Worm (Caenorhabditis elegans): Measurements from ENCODE around the gene arrd-2.

DNA sequence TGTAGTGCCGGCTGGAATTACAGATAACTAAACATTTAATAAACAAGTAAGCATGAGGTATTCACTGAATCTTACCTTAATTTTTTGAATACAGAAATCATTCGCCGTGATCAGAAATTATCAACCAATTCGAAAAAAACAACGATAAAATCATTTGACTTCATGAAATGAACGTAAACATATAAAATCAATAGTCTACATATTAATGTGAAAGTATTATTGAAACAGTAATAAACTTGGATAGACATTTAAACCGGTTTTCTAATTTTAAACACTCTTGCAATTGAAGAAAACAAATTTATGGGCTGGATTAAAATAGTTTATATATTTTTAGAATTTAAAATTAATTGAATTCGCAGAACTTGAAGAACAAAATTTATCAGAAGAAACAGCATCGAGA lies 34.3 kb downstream of the arrd-2 start, which contains the start of gene chil-16:
- no peak for TF ChIP-seq nhr-11 (tag; optimal IDR thresholded peaks at IDR 0.05)
- no peak for TF ChIP-seq lin-39 (tag; optimal IDR thresholded peaks at IDR 0.05)
- no peak for TF ChIP-seq ces-1 (GFP tag; optimal IDR thresholded peaks at IDR 0.05)
- no peak for TF ChIP-seq lin-13 (GFP tag; optimal IDR thresholded peaks at IDR 0.05)
- TF ChIP-seq ztf-4 (tag; optimal IDR thresholded peaks at IDR 0.05) = no peak
- TF ChIP-seq unc-98 (GFP tag; IDR thresholded peaks at IDR 0.05) = no peak
- TF ChIP-seq efl-1 (optimal IDR thresholded peaks at IDR 0.05) = no peak
- TF ChIP-seq efl-1 (GFP tag; optimal IDR thresholded peaks at IDR 0.05 in 1 of 2) = no peak
- no peak for TF ChIP-seq blmp-1 (tag; optimal IDR thresholded peaks at IDR 0.05)
- no peak for TF ChIP-seq elt-3 (tag; optimal IDR thresholded peaks at IDR 0.05)
- TF ChIP-seq snpc-4 (tag; optimal IDR thresholded peaks at IDR 0.05) = no peak
